Fruit fly (Drosophila melanogaster) whole organism, embryonic: ENCODE measurements around the gene CG33552.
A peak's percentile ranks its signal among the peaks of the same experiment; 100 is the strongest.

Experiments used
- Bdp1 ChIP-seq: fragments of 200-800 bp; sonication (Bioruptor generic); optimal IDR thresholded peaks from 3 replicates; lab custom pipeline; 2016; ENCODE audit warnings: missing biosample characterization, missing genetic modification characterization
- CG11093 ChIP-seq: fragments of 200-800 bp; sonication (Bioruptor generic); IDR thresholded peaks from 3 replicates; pipeline ENCODE4 v1.3.6; 2022; ENCODE audit warnings: missing biosample characterization, missing genetic modification characterization
- CG11695 ChIP-seq: fragments of 200-800 bp; sonication (Bioruptor generic); IDR thresholded peaks from 3 replicates; pipeline ENCODE4 v1.3.6; 2022; ENCODE audit warnings: missing biosample characterization, missing genetic modification characterization
- CG11696 ChIP-seq: fragments of 200-800 bp; sonication (Bioruptor generic); IDR thresholded peaks from 2 replicates; pipeline ENCODE4 v1.3.6; 2022; ENCODE audit warnings: missing biosample characterization, missing genetic modification characterization
- CG13424 ChIP-seq: fragments of 200-800 bp; sonication (Bioruptor generic); optimal IDR thresholded peaks from 2 replicates; lab custom pipeline; 2019; ENCODE audit warnings: missing biosample characterization, mild to moderate bottlenecking, missing genetic modification characterization, moderate library complexity
- CG15514 ChIP-seq: fragments of 200-800 bp; sonication (Bioruptor generic); optimal IDR thresholded peaks from 3 replicates; lab custom pipeline; 2017; ENCODE audit warnings: missing biosample characterization, missing genetic modification characterization, mild to moderate bottlenecking, moderate library complexity, missing genetic modification reagents
- CG15696 ChIP-seq: fragments of 200-800 bp; sonication (Bioruptor generic); optimal IDR thresholded peaks from 2 replicates; lab custom pipeline; 2019; ENCODE audit warnings: missing biosample characterization, mild to moderate bottlenecking, missing genetic modification characterization, moderate library complexity
- CG17385 ChIP-seq: fragments of 200-800 bp; sonication (Bioruptor generic); optimal IDR thresholded peaks from 3 replicates; lab custom pipeline; 2018; ENCODE audit warnings: missing biosample characterization, mild to moderate bottlenecking, missing genetic modification characterization
- CG1792 ChIP-seq: fragments of 200-800 bp; sonication (Bioruptor generic); optimal IDR thresholded peaks from 2 replicates; lab custom pipeline; 2016; ENCODE audit warnings: missing biosample characterization, missing genetic modification characterization
- CG18262 ChIP-seq: fragments of 200-800 bp; optimal IDR thresholded peaks from 3 replicates; lab custom pipeline; 2019; ENCODE audit warnings: missing biosample characterization, mild to moderate bottlenecking, missing genetic modification characterization, moderate library complexity
- CG3065 ChIP-seq: fragments of 200-800 bp; sonication (Bioruptor generic); optimal IDR thresholded peaks from 2 replicates; lab custom pipeline; 2016; ENCODE audit warnings: missing biosample characterization, missing genetic modification characterization
- CG32532 ChIP-seq: fragments of 200-800 bp; sonication (Bioruptor generic); IDR thresholded peaks from 2 replicates; pipeline ENCODE4 v1.3.6; 2022; ENCODE audit warnings: missing biosample characterization, missing genetic modification characterization
- CG33557 ChIP-seq: fragments of 200-800 bp; sonication (Bioruptor generic); optimal IDR thresholded peaks from 2 replicates; lab custom pipeline; 2019; ENCODE audit warnings: missing biosample characterization, mild to moderate bottlenecking, missing genetic modification characterization, moderate library complexity
- CG3726 ChIP-seq: fragments of 200-800 bp; sonication (Bioruptor generic); IDR thresholded peaks from 3 replicates; pipeline ENCODE4, ENCODE4 v1.3.6; 2022; ENCODE audit warnings: missing biosample characterization, missing genetic modification characterization
- CG3838 ChIP-seq: fragments of 200-800 bp; sonication (Bioruptor generic); optimal IDR thresholded peaks from 3 replicates; lab custom pipeline; 2016; ENCODE audit warnings: missing biosample characterization, missing genetic modification characterization
- CG6683 ChIP-seq: fragments of 200-800 bp; sonication (Bioruptor generic); optimal IDR thresholded peaks from 2 replicates; lab custom pipeline; 2017; ENCODE audit warnings: missing biosample characterization, mild to moderate bottlenecking, missing genetic modification characterization, missing genetic modification reagents
- CG6689 ChIP-seq: fragments of 200-800 bp; sonication (Bioruptor generic); IDR thresholded peaks from 2 replicates; pipeline ENCODE4 v1.3.6; 2022; ENCODE audit warnings: missing biosample characterization, missing genetic modification characterization
- CG6813 ChIP-seq: fragments of 200-800 bp; sonication (Bioruptor generic); optimal IDR thresholded peaks from 2 replicates; lab custom pipeline; 2017; ENCODE audit warnings: missing biosample characterization, missing genetic modification characterization, mild to moderate bottlenecking, moderate library complexity, missing genetic modification reagents
- CG9797 ChIP-seq: fragments of 200-800 bp; sonication (Bioruptor generic); optimal IDR thresholded peaks from 3 replicates; lab custom pipeline; 2018; ENCODE audit warnings: missing biosample characterization, mild to moderate bottlenecking, missing genetic modification characterization
- Dek ChIP-seq: fragments of 200-800 bp; sonication (Bioruptor generic); optimal IDR thresholded peaks from 3 replicates; lab custom pipeline; 2019; ENCODE audit warnings: missing biosample characterization, mild to moderate bottlenecking, missing genetic modification characterization, moderate library complexity
- Dip3 ChIP-seq: fragments of 200-800 bp; sonication (Bioruptor generic); optimal IDR thresholded peaks from 3 replicates; lab custom pipeline; 2016; ENCODE audit warnings: missing biosample characterization, missing genetic modification characterization
- H2.0 ChIP-seq: fragments of 200-800 bp; sonication (Bioruptor generic); IDR thresholded peaks from 2 replicates; pipeline ENCODE4 v1.3.6; 2022; ENCODE audit warnings: missing biosample characterization, missing genetic modification characterization
- Lim3 ChIP-seq: fragments of 200-800 bp; sonication (Bioruptor generic); IDR thresholded peaks from 2 replicates; pipeline ENCODE4 v1.3.6; 2022; ENCODE audit warnings: missing biosample characterization, missing genetic modification characterization
- Mes4 ChIP-seq: fragments of 200-800 bp; sonication (Bioruptor generic); optimal IDR thresholded peaks from 2 replicates; lab custom pipeline; 2016; ENCODE audit warnings: missing biosample characterization, missing genetic modification characterization
- NK7.1 ChIP-seq: fragments of 200-800 bp; sonication (Bioruptor generic); optimal IDR thresholded peaks from 3 replicates; lab custom pipeline; 2016; ENCODE audit warnings: missing biosample characterization, missing genetic modification characterization
- Neu2 ChIP-seq: fragments of 200-800 bp; sonication (Bioruptor generic); optimal IDR thresholded peaks from 3 replicates; lab custom pipeline; 2016; ENCODE audit warnings: missing biosample characterization, missing genetic modification characterization, borderline replicate concordance
- Rx ChIP-seq: fragments of 200-800 bp; sonication (Bioruptor generic); IDR thresholded peaks from 2 replicates; pipeline ENCODE4 v1.3.6; 2022; ENCODE audit warnings: missing biosample characterization, missing genetic modification characterization
- Side ChIP-seq: fragments of 200-800 bp; sonication (Bioruptor generic); optimal IDR thresholded peaks from 2 replicates; lab custom pipeline; 2016; ENCODE audit warnings: missing biosample characterization, missing genetic modification characterization
- Six4 ChIP-seq: fragments of 200-800 bp; sonication (Bioruptor generic); optimal IDR thresholded peaks from 2 replicates; lab custom pipeline; 2016; ENCODE audit warnings: missing biosample characterization, missing genetic modification characterization
- Sox100B ChIP-seq: fragments of 200-800 bp; sonication (Bioruptor generic); optimal IDR thresholded peaks from 3 replicates; lab custom pipeline; 2018; ENCODE audit warnings: missing biosample characterization, mild to moderate bottlenecking, missing genetic modification characterization
- Sry-δ ChIP-seq: fragments of 200-800 bp; sonication (Bioruptor generic); optimal IDR thresholded peaks from 2 replicates; lab custom pipeline; 2016; ENCODE audit warnings: missing biosample characterization, missing genetic modification characterization
- TFAM ChIP-seq: fragments of 200-800 bp; sonication (Bioruptor generic); optimal IDR thresholded peaks from 2 replicates; lab custom pipeline; 2017; ENCODE audit warnings: missing biosample characterization, missing genetic modification characterization, inconsistent platforms
- Xrp1 ChIP-seq: fragments of 200-800 bp; sonication (Bioruptor generic); IDR thresholded peaks from 2 replicates; pipeline ENCODE4 v1.3.6; 2022; ENCODE audit warnings: missing biosample characterization, missing genetic modification characterization
- aop ChIP-seq: fragments of 200-800 bp; sonication (Bioruptor generic); IDR thresholded peaks from 2 replicates; pipeline ENCODE4 v1.3.6; 2022; ENCODE audit warnings: missing biosample characterization, missing genetic modification characterization
- ase ChIP-seq: fragments of 200-800 bp; sonication (Bioruptor generic); IDR thresholded peaks from 3 replicates; pipeline ENCODE4 v1.3.6; 2022; ENCODE audit warnings: missing biosample characterization, missing genetic modification characterization
- bab2 ChIP-seq: fragments of 200-800 bp; sonication (Bioruptor generic); optimal IDR thresholded peaks from 2 replicates; lab custom pipeline; 2016; ENCODE audit warnings: missing biosample characterization, missing genetic modification characterization
- cas ChIP-seq: fragments of 200-800 bp; sonication (Bioruptor generic); IDR thresholded peaks from 2 replicates; pipeline ENCODE4 v1.3.6; 2022; ENCODE audit warnings: missing biosample characterization, missing genetic modification characterization
- crc ChIP-seq: fragments of 200-800 bp; sonication (Bioruptor generic); optimal IDR thresholded peaks from 2 replicates; lab custom pipeline; 2016; ENCODE audit warnings: missing biosample characterization, missing genetic modification characterization
- dmrt11E ChIP-seq: fragments of 200-800 bp; sonication (Bioruptor generic); optimal IDR thresholded peaks from 3 replicates; lab custom pipeline; 2018; ENCODE audit warnings: missing biosample characterization, mild to moderate bottlenecking, missing genetic modification characterization, moderate library complexity
- en ChIP-seq: fragments of 200-800 bp; sonication (Bioruptor generic); optimal IDR thresholded peaks from 2 replicates; lab custom pipeline; 2016; ENCODE audit warnings: missing biosample characterization, missing genetic modification characterization
- ewg ChIP-seq: fragments of 200-800 bp; sonication (Bioruptor generic); optimal IDR thresholded peaks from 3 replicates; lab custom pipeline; 2017; ENCODE audit warnings: mild to moderate bottlenecking, missing biosample characterization, missing genetic modification reagents, missing genetic modification characterization
- fru ChIP-seq: fragments of >200 bp; optimal IDR thresholded peaks from 2 replicates; lab custom pipeline; 2017
- gce ChIP-seq: fragments of 200-800 bp; sonication (Bioruptor generic); IDR thresholded peaks from 3 replicates; pipeline ENCODE4 v1.3.6; 2022; ENCODE audit warnings: missing biosample characterization, missing genetic modification characterization
- mld ChIP-seq: fragments of 200-800 bp; sonication (Bioruptor generic); IDR thresholded peaks from 3 replicates; pipeline ENCODE4 v1.3.6; 2022; ENCODE audit warnings: missing biosample characterization, missing genetic modification characterization; ENCODE audit not compliant: partially characterized antibody
- otp ChIP-seq: fragments of 200-800 bp; sonication (Bioruptor generic); IDR thresholded peaks from 3 replicates; pipeline ENCODE4, ENCODE4 v1.3.6; 2022; ENCODE audit warnings: missing biosample characterization, missing genetic modification characterization
- ro ChIP-seq: fragments of 200-800 bp; sonication (Bioruptor generic); IDR thresholded peaks from 2 replicates; pipeline ENCODE4 v1.3.6; 2022; ENCODE audit warnings: missing biosample characterization, missing genetic modification characterization
- sd ChIP-seq: fragments of 200-800 bp; sonication (Bioruptor generic); optimal IDR thresholded peaks from 3 replicates; lab custom pipeline; 2018; ENCODE audit warnings: missing biosample characterization, mild to moderate bottlenecking, missing genetic modification characterization, moderate library complexity
- tll ChIP-seq, 2 experiments: fragments of 200-800 bp in 1 of 2; fragments of >200 bp in 1 of 2; sonication (Bioruptor generic) in 1 of 2; optimal IDR thresholded peaks; 2 replicates each; lab custom pipeline; 2017 to 2019; ENCODE audit warnings: missing biosample characterization in 2 of 2, missing genetic modification characterization in 2 of 2, mild to moderate bottlenecking in 1 of 2, moderate library complexity in 1 of 2
- tup ChIP-seq: fragments of 200-800 bp; sonication (Bioruptor generic); optimal IDR thresholded peaks from 2 replicates; lab custom pipeline; 2016; ENCODE audit warnings: missing biosample characterization, mild to moderate bottlenecking, missing genetic modification characterization, moderate library complexity
- unc-4 ChIP-seq: fragments of 200-800 bp; sonication (Bioruptor generic); IDR thresholded peaks from 2 replicates; pipeline ENCODE4 v1.3.6; 2022; ENCODE audit warnings: missing biosample characterization, missing genetic modification characterization; ENCODE audit not compliant: partially characterized antibody
- zen ChIP-seq: fragments of 200-800 bp; sonication (Bioruptor generic); optimal IDR thresholded peaks from 3 replicates; lab custom pipeline; 2018; ENCODE audit warnings: missing biosample characterization, mild to moderate bottlenecking, missing genetic modification characterization, moderate library complexity

CG33552 gene

DNA sequence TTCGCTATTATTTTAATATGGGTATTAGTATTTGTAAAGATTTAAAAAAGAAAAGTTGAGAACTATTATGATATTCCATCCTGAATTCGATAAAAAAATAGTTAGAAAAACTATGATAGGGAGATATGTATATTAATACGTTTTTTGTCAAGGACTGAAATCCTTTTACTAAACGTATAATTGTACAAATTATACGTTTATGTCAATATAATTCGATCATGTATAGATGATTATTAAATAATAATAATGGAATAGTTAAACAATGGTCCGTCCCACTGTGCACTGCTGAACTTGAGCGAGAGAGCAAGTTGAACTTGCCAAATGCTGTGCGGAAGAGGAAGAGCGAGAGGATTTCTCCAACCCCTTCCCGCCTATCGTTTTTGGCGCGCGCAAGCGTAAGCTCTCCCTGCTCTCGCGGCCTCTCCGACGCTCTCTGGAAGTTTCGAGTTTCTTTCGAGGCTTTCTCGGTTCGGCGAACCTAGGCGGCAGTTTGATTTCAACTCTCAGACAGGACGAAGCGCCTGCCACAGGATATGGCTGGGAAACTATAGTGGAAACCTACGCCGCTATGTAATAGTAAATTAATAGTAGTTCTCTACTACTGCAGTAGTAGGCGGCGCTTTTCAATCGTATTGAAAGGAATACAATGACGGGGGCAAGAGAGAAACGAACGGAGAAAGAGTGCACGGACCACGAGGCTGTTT is 2.8 kb downstream of the CG33552 start (continued):
- peak; percentile 87 for TF ChIP-seq CG18262 (tag; lab: Kevin White, UChicago)
- no peak for TF ChIP-seq tll (GFP tag; optimal IDR thresholded peaks at IDR 0.05; lab: Kevin White, UChicago)
- peak; percentile 33 for TF ChIP-seq Six4
- TF ChIP-seq Xrp1: no peak
- TF ChIP-seq tup (GFP tag; lab: Kevin White, UChicago): no peak
- peak; percentile 46 for TF ChIP-seq CG6683
- TF ChIP-seq TFAM: no peak
- TF ChIP-seq Dek (tag; lab: Kevin White, UChicago): peak; percentile 45
- no peak for TF ChIP-seq CG15696 (tag; lab: Kevin White, UChicago)
- TF ChIP-seq CG17385 (GFP tag; lab: Kevin White, UChicago): peak; percentile 78
- TF ChIP-seq CG3838 (GFP tag; lab: Kevin White, UChicago): no peak
- peak; percentile 30; the same call in 1 of the 2 replicates for TF ChIP-seq CG6689 (GFP tag; lab: Robert Waterston, UW)
- TF ChIP-seq crc (GFP tag; lab: Kevin White, UChicago): no peak
- TF ChIP-seq CG3726 (GFP tag; lab: Robert Waterston, UW): no peak
- TF ChIP-seq CG11696: no peak
- TF ChIP-seq CG11695 (GFP tag; lab: Robert Waterston, UW): peak; percentile 49; the same call in 1 of the 3 replicates
- TF ChIP-seq CG15514: no peak
- no peak for TF ChIP-seq gce
- no peak for TF ChIP-seq otp (GFP tag; lab: Robert Waterston, UW)
- no peak for TF ChIP-seq NK7.1 (GFP tag; lab: Kevin White, UChicago)
- TF ChIP-seq aop: no peak
- no peak for TF ChIP-seq CG11093 (GFP tag; lab: Robert Waterston, UW)
- no peak for TF ChIP-seq Sry-δ (GFP tag; lab: Kevin White, UChicago)
- TF ChIP-seq CG3065 (GFP tag; lab: Kevin White, UChicago): no peak
- no peak for TF ChIP-seq Dip3 (GFP tag; lab: Kevin White, UChicago)
- no peak for TF ChIP-seq CG9797 (GFP tag; lab: Kevin White, UChicago)
- TF ChIP-seq CG13424 (tag; lab: Kevin White, UChicago): peak; percentile 86
- no peak for TF ChIP-seq Lim3 (GFP tag; lab: Robert Waterston, UW)
- no peak for TF ChIP-seq ro
- no peak for TF ChIP-seq CG33557 (GFP tag; lab: Kevin White, UChicago)
- TF ChIP-seq CG6813 (GFP tag; lab: Kevin White, UChicago): peak; percentile 62
- TF ChIP-seq ewg (GFP tag; lab: Kevin White, UChicago): peak; percentile 92
- no peak for TF ChIP-seq ase (GFP tag; lab: Robert Waterston, UW)
- peak; percentile 78 for TF ChIP-seq Sox100B (GFP tag; lab: Kevin White, UChicago)
- TF ChIP-seq cas (GFP tag; lab: Robert Waterston, UW): no peak
- TF ChIP-seq Rx: no peak
- TF ChIP-seq CG32532 (GFP tag; lab: Robert Waterston, UW): no peak
- no peak for TF ChIP-seq sd (tag; lab: Kevin White, UChicago)
- no peak for TF ChIP-seq mld (GFP tag; lab: Robert Waterston, UW)
- no peak for TF ChIP-seq unc-4 (GFP tag; lab: Robert Waterston, UW)
- no peak for TF ChIP-seq Side (GFP tag; lab: Kevin White, UChicago)
- TF ChIP-seq en (GFP tag; lab: Kevin White, UChicago): no peak
- TF ChIP-seq dmrt11E (tag; lab: Kevin White, UChicago): peak; percentile 6
- TF ChIP-seq Bdp1 (GFP tag; lab: Kevin White, UChicago): no peak
- TF ChIP-seq bab2 (GFP tag; lab: Kevin White, UChicago): no peak
- TF ChIP-seq fru (lab: Kevin White, UChicago): no peak
- TF ChIP-seq H2.0 (GFP tag; lab: Robert Waterston, UW): no peak
- TF ChIP-seq zen (tag; lab: Kevin White, UChicago): peak; percentile 1
- no peak for TF ChIP-seq CG1792 (GFP tag; lab: Kevin White, UChicago)
- TF ChIP-seq Neu2 (GFP tag; lab: Kevin White, UChicago): no peak
- TF ChIP-seq Mes4 (GFP tag; lab: Kevin White, UChicago): no peak
